Fruit fly (Drosophila melanogaster): ENCODE results near the gene CG15577.

Gene CG15577

DNA sequence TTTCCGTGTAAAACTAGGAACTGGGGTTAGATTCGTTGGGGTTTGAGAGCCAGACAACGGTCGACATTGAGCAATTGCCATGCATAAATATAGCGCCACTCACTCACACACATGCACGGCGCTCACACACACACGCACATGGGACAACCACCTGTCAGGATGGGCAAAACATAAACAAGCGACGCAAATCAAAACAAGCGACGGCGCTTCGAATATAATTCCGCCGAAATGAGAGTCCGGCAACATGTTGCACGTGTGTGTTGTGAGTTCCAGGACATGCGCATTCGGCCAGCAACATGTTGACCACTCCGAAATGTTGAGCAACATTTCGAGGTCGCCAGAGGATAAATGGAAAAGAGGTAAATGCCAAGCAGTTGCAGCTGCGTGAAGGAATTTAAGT lies 4.0 kb upstream of the CG15577 start:
- peak; percentile 37; the same call in 1 of the 2 replicates for TF ChIP-seq CG12605 (GFP tag; IDR thresholded peaks at IDR 0.05)
- no peak for TF ChIP-seq CG10348 (GFP tag; IDR thresholded peaks at IDR 0.05)
- TF ChIP-seq CG34367 (tag; optimal IDR thresholded peaks at IDR 0.05), result no peak
- TF ChIP-seq EcR (GFP tag; optimal IDR thresholded peaks at IDR 0.05), result no peak
- TF ChIP-seq fd96Ca (GFP tag; IDR thresholded peaks at IDR 0.05), result no peak
- no peak for TF ChIP-seq Ets98B (GFP tag; IDR thresholded peaks at IDR 0.05)

DNA sequence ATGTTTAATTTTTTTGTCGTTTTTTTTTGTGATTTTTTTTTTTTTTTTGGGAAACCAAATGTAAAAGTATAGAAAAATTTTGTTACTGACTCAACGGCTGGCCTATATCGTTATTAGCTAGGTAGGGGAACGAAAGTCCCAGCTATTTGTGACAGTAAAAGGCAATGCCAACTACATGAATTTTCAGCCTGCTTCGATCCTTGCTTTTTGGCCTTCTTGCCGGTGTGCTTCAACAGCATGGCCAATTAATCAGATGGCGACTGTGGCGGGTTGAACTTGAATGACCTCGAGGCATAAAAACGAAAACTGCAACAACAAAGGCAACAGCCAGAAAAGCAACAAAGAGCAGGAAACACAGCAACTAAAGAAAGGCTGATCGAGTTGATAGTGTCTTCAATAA lies 1.1 kb upstream of the CG15577 start, which contains the start of gene CG15578:
CG15578 (minus strand) TSS at position 101 of the 400 bp plus-strand sequence.
- TF ChIP-seq rn (GFP tag; IDR thresholded peaks at IDR 0.05), result no peak
- TF ChIP-seq Pif1B (GFP tag; optimal IDR thresholded peaks at IDR 0.05), result no peak
- no peak for TF ChIP-seq D1 (tag; optimal IDR thresholded peaks at IDR 0.05)
- TF ChIP-seq CG9948 (tag; optimal IDR thresholded peaks at IDR 0.05), result no peak

DNA sequence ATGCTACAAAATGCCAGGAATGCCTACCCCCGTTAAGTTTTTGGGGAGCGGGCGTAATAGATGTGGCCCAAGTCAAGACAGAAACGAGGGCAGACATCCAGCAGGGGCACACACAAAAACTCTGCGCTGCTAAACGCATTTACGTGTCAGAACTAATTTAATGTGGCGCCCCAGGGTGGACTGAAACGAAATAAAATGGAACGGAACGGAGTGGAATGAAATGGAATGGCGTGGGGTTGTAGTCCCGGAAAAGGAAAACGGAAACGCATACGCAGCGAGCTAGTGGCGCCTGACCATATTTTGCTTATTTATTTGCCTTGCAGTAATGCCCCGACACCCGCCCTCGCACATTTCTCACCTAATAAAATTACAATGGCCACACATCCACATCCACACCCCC lies 3.3 kb downstream of the CG15577 start:
- TF ChIP-seq CG12605 (GFP tag; IDR thresholded peaks at IDR 0.05), result no peak
- TF ChIP-seq CG4496 (GFP tag; IDR thresholded peaks at IDR 0.05), result no peak
- TF ChIP-seq fd96Ca (GFP tag; IDR thresholded peaks at IDR 0.05), result no peak
- TF ChIP-seq D1 (tag; optimal IDR thresholded peaks at IDR 0.05), result no peak
- TF ChIP-seq CG34367 (tag; optimal IDR thresholded peaks at IDR 0.05), result no peak
- TF ChIP-seq CG32121 (GFP tag; IDR thresholded peaks at IDR 0.05), result no peak
- TF ChIP-seq CG8301 (tag; optimal IDR thresholded peaks at IDR 0.05), result no peak
- TF ChIP-seq CG13204 (GFP tag; optimal IDR thresholded peaks at IDR 0.05), result no peak
- no peak for TF ChIP-seq rn (GFP tag; IDR thresholded peaks at IDR 0.05)
- TF ChIP-seq CG14655 (GFP tag; optimal IDR thresholded peaks at IDR 0.05), result no peak

DNA sequence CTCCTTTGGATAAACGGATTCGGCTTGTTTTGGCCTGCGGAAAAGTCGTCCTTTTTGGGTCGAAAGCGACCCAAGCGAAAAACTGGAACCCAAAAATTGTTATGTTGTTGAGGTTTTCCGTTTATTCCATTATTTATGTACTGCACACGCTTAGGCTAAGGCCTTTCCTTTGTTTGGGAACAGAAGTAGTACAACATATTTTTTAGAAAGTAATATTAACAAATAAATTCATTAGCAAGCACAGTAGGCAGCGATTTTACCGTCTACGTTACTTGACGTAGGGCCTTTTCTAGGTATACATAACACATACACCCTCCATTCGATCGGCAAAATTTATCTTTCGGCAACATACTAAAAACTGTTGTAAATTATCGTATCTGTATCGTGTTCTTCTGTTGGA lies 8.4 kb downstream of the CG15577 start, which contains the start of gene CG15572:
CG15572 (plus strand) TSS at position 301 of the 400 bp plus-strand sequence.
- TF ChIP-seq EcR (GFP tag; optimal IDR thresholded peaks at IDR 0.05), result no peak
- TF ChIP-seq Snoo (tag; optimal IDR thresholded peaks at IDR 0.05), result no peak
- no peak for TF ChIP-seq CG14655 (GFP tag; optimal IDR thresholded peaks at IDR 0.05)
- TF ChIP-seq gl (tag; optimal IDR thresholded peaks at IDR 0.05), result no peak
- no peak for TF ChIP-seq CG15710 (tag; optimal IDR thresholded peaks at IDR 0.05)
- no peak for TF ChIP-seq CG13204 (GFP tag; optimal IDR thresholded peaks at IDR 0.05)
- TF ChIP-seq CG8159 (tag; optimal IDR thresholded peaks at IDR 0.05), result no peak
- TF ChIP-seq D1 (tag; optimal IDR thresholded peaks at IDR 0.05), result no peak
- no peak for TF ChIP-seq CG32121 (GFP tag; IDR thresholded peaks at IDR 0.05)
- no peak for TF ChIP-seq CG34367 (tag; optimal IDR thresholded peaks at IDR 0.05)

DNA sequence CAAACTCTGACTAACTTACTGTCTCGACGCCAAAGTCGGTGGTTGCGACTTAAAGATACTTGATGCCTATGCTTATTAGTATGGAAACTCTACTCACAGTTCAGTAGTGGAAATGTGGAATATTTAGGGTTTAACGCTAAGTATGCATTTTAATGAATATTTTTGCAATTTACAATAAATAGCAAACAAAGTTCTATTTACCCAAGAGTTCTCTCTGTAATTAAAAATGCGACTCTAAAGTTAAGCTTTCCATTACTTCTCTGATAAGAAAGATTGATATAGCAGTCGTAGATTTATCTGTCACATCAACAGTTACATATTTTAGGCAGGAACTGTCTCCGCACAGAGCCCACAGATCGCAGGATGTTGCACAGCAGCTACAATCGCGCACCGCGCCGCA lies 11.0 kb downstream of the CG15577 start, which contains the start of gene CG12691:
CG12691 (plus strand) TSS at position 301 of the 400 bp plus-strand sequence.
- TF ChIP-seq CG4496 (GFP tag; IDR thresholded peaks at IDR 0.05) (no peak), CG14655 (GFP tag; optimal IDR thresholded peaks at IDR 0.05) (no peak), CG9948 (tag; optimal IDR thresholded peaks at IDR 0.05) (no peak), CG17806 (tag; optimal IDR thresholded peaks at IDR 0.05) (no peak), Pif1B (GFP tag; optimal IDR thresholded peaks at IDR 0.05) (no peak), CG8301 (tag; optimal IDR thresholded peaks at IDR 0.05) (no peak), Pif1A (GFP tag; optimal IDR thresholded peaks at IDR 0.05) (no peak), CG12605 (GFP tag; IDR thresholded peaks at IDR 0.05) (no peak)

DNA sequence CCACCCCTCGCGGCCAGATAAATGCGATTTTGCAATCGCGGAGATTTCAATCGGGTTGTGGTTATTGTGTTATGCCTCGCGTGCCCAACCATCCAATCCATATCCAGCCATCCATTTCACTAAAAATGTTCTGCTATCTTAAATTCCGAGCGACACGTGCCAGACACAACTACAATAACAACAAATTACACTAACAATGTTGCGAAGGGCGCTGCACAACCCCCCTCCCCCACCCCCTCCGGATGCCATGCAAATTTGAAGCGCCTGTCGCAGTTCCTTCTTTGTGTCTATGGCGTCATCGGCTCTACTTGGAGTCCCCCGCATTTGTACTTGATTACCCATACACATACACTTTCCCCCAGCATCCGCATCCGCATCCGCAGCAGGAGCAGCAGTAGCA lies 11.5 kb downstream of the CG15577 start:
- TF ChIP-seq Pif1A (GFP tag; optimal IDR thresholded peaks at IDR 0.05), result no peak
- TF ChIP-seq CG14655 (GFP tag; optimal IDR thresholded peaks at IDR 0.05), result no peak
- TF ChIP-seq CG12605 (GFP tag; IDR thresholded peaks at IDR 0.05), result no peak
- no peak for TF ChIP-seq EcR (GFP tag; optimal IDR thresholded peaks at IDR 0.05)
- TF ChIP-seq Snoo (tag; optimal IDR thresholded peaks at IDR 0.05), result no peak
- TF ChIP-seq Ets98B (GFP tag; IDR thresholded peaks at IDR 0.05), result no peak
- TF ChIP-seq gl (tag; optimal IDR thresholded peaks at IDR 0.05), result no peak
- TF ChIP-seq D1 (tag; optimal IDR thresholded peaks at IDR 0.05), result no peak
- TF ChIP-seq rn (GFP tag; IDR thresholded peaks at IDR 0.05), result no peak
- TF ChIP-seq CG17806 (tag; optimal IDR thresholded peaks at IDR 0.05), result no peak
- no peak for TF ChIP-seq CG15710 (tag; optimal IDR thresholded peaks at IDR 0.05)
- TF ChIP-seq CG13204 (GFP tag; optimal IDR thresholded peaks at IDR 0.05), result no peak
- TF ChIP-seq CG34367 (tag; optimal IDR thresholded peaks at IDR 0.05), result no peak
- TF ChIP-seq CG32121 (GFP tag; IDR thresholded peaks at IDR 0.05), result no peak
- TF ChIP-seq Pif1B (GFP tag; optimal IDR thresholded peaks at IDR 0.05), result no peak
- no peak for TF ChIP-seq fd96Ca (GFP tag; IDR thresholded peaks at IDR 0.05)
- no peak for TF ChIP-seq CG10348 (GFP tag; IDR thresholded peaks at IDR 0.05)
- TF ChIP-seq CG8159 (tag; optimal IDR thresholded peaks at IDR 0.05), result no peak
- no peak for TF ChIP-seq CG9948 (tag; optimal IDR thresholded peaks at IDR 0.05)

DNA sequence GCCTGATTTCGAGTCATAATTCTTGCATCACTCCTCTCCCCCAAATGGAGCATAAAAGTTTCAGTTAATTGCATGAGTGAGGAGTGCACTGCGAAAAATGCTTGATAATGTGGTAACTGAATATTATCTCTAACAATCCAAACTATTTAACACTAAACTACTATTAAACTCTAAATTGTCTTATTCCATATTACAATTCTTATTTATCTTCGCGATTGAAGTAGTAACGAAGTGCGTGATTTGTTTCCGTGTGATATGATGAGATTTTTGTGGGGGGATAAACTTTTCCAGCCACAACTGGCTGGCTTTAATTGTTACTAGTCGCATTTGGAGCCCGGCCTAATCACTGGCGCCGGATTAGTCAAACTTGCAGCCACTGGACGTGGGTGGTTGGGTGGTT lies 12.5 kb downstream of the CG15577 start:
- TF ChIP-seq D1 (tag; optimal IDR thresholded peaks at IDR 0.05), result no peak
- peak; percentile 13 for TF ChIP-seq CG9948 (tag; optimal IDR thresholded peaks at IDR 0.05)
- TF ChIP-seq CG4496 (GFP tag; IDR thresholded peaks at IDR 0.05), result peak; percentile 52; the same call in 2 of the 3 replicates
- 0 out of 2 replicates have a peak, but pooled peaks have one; percentile 7 for TF ChIP-seq rn (GFP tag; IDR thresholded peaks at IDR 0.05)
- no peak for TF ChIP-seq EcR (GFP tag; optimal IDR thresholded peaks at IDR 0.05)
- TF ChIP-seq Ets98B (GFP tag; IDR thresholded peaks at IDR 0.05), result peak; percentile 66
- no peak for TF ChIP-seq CG34367 (tag; optimal IDR thresholded peaks at IDR 0.05)
- peak; percentile 53 for TF ChIP-seq CG14655 (GFP tag; optimal IDR thresholded peaks at IDR 0.05)
- peak; percentile 4 for TF ChIP-seq CG15710 (tag; optimal IDR thresholded peaks at IDR 0.05)
- no peak for TF ChIP-seq Pif1B (GFP tag; optimal IDR thresholded peaks at IDR 0.05)
- TF ChIP-seq gl (tag; optimal IDR thresholded peaks at IDR 0.05), result no peak
- no peak for TF ChIP-seq Snoo (tag; optimal IDR thresholded peaks at IDR 0.05)
- peak; percentile 32 for TF ChIP-seq CG8159 (tag; optimal IDR thresholded peaks at IDR 0.05)
- TF ChIP-seq CG10348 (GFP tag; IDR thresholded peaks at IDR 0.05), result no peak
- peak; percentile 64 for TF ChIP-seq CG32121 (GFP tag; IDR thresholded peaks at IDR 0.05)
- peak; percentile 47 for TF ChIP-seq CG8301 (tag; optimal IDR thresholded peaks at IDR 0.05)
- no peak for TF ChIP-seq CG13204 (GFP tag; optimal IDR thresholded peaks at IDR 0.05)
- peak; percentile 19 for TF ChIP-seq Pif1A (GFP tag; optimal IDR thresholded peaks at IDR 0.05)
- peak; percentile 61; the same call in 2 of the 3 replicates for TF ChIP-seq fd96Ca (GFP tag; IDR thresholded peaks at IDR 0.05)
- peak; percentile 15 for TF ChIP-seq CG17806 (tag; optimal IDR thresholded peaks at IDR 0.05)
- TF ChIP-seq CG12605 (GFP tag; IDR thresholded peaks at IDR 0.05), result 0 out of 2 replicates have a peak, but pooled peaks have one; percentile 10

All from whole organism, pupa.